Fruit fly (Drosophila melanogaster): ENCODE data around the gene ValRS-m.
A peak's percentile ranks its signal among the peaks of the same experiment; 100 is the strongest.

The ValRS-m gene

dm6 chr3L:8924417-8924913, 40.1 kb downstream of the ValRS-m start (continued):
- TF ChIP-seq Eip93F (GFP tag; optimal IDR thresholded peaks at IDR 0.05) (no peak), esn (GFP tag; optimal IDR thresholded peaks at IDR 0.05) (peak; percentile 36), Smox (GFP tag; optimal IDR thresholded peaks at IDR 0.05) (peak; percentile 28), dac (GFP tag; optimal IDR thresholded peaks at IDR 0.05) (no peak), svp (GFP tag) (no peak), fd85E (GFP tag; optimal IDR thresholded peaks at IDR 0.05) (no peak), dsx (GFP tag; optimal IDR thresholded peaks at IDR 0.05; ENCODE audit: poor library complexity, severe bottlenecking) (no peak)

dm6 chr3L:8920710-8921109, 43.9 kb downstream of the ValRS-m start:
- TF ChIP-seq vri (GFP tag; optimal IDR thresholded peaks at IDR 0.05) = no peak
- TF ChIP-seq CG6808 (GFP tag; optimal IDR thresholded peaks at IDR 0.05) = peak; percentile 10
- no peak for TF ChIP-seq Blimp-1 (GFP tag; optimal IDR thresholded peaks at IDR 0.05)
- peak; percentile 56 for TF ChIP-seq CG11762 (GFP tag; optimal IDR thresholded peaks at IDR 0.05; ENCODE audit: insufficient read depth)
- peak; percentile 50 for TF ChIP-seq CG3032 (tag; optimal IDR thresholded peaks at IDR 0.05)
- peak; percentile 33 for TF ChIP-seq spab (GFP tag; optimal IDR thresholded peaks at IDR 0.05)
- no peak for TF ChIP-seq CG9139 (GFP tag; optimal IDR thresholded peaks at IDR 0.05)
- peak; percentile 16 for TF ChIP-seq Met (GFP tag; optimal IDR thresholded peaks at IDR 0.05)
- no peak for TF ChIP-seq Smox (GFP tag; optimal IDR thresholded peaks at IDR 0.05)
- TF ChIP-seq Sox15 (GFP tag; optimal IDR thresholded peaks at IDR 0.05) = peak; percentile 37
- no peak for TF ChIP-seq topi (GFP tag; optimal IDR thresholded peaks at IDR 0.05)
- peak; percentile 9 for TF ChIP-seq cyc (GFP tag; optimal IDR thresholded peaks at IDR 0.05)
- no peak for TF ChIP-seq CG8319 (GFP tag; optimal IDR thresholded peaks at IDR 0.05)
- TF ChIP-seq CG3919 (GFP tag; optimal IDR thresholded peaks at IDR 0.05) = peak; percentile 77
- TF ChIP-seq CG8119 (GFP tag; IDR thresholded peaks at IDR 0.05) = peak; percentile 94
- TF ChIP-seq CG32006 (GFP tag; optimal IDR thresholded peaks at IDR 0.05) = peak; percentile 92
- TF ChIP-seq OdsH (GFP tag; optimal IDR thresholded peaks at IDR 0.05) = peak; percentile 74
- peak; percentile 87 for TF ChIP-seq Lpt (GFP tag; optimal IDR thresholded peaks at IDR 0.05)
- TF ChIP-seq Ets96B (tag; optimal IDR thresholded peaks at IDR 0.05) = peak; percentile 37
- no peak for TF ChIP-seq fkh (GFP tag; optimal IDR thresholded peaks at IDR 0.05)
- TF ChIP-seq CG10631 (GFP tag; optimal IDR thresholded peaks at IDR 0.05) = peak; percentile 70
- TF ChIP-seq CG16779 (tag; optimal IDR thresholded peaks at IDR 0.05) = peak; percentile 55
- peak; percentile 90 for TF ChIP-seq CG6276 (GFP tag; optimal IDR thresholded peaks at IDR 0.05)
- TF ChIP-seq CG31627 (GFP tag; optimal IDR thresholded peaks at IDR 0.05) = peak; percentile 8
- TF ChIP-seq CG6792 (GFP tag; optimal IDR thresholded peaks at IDR 0.05) = peak; percentile 36
- TF ChIP-seq Sox14 (GFP tag; optimal IDR thresholded peaks at IDR 0.05) = peak; percentile 63
- no peak for TF ChIP-seq Eip93F (GFP tag; optimal IDR thresholded peaks at IDR 0.05)
- no peak for TF ChIP-seq fd85E (GFP tag; optimal IDR thresholded peaks at IDR 0.05)
- no peak for TF ChIP-seq Ets21C (GFP tag; optimal IDR thresholded peaks at IDR 0.05)
- TF ChIP-seq acj6 (GFP tag; optimal IDR thresholded peaks at IDR 0.05) = peak; percentile 70
- TF ChIP-seq salr (GFP tag; optimal IDR thresholded peaks at IDR 0.05) = peak; percentile 28 to 66
- peak; percentile 72 for TF ChIP-seq pdm3 (GFP tag; optimal IDR thresholded peaks at IDR 0.05)
- peak; percentile 95 for TF ChIP-seq Hr4 (GFP tag; optimal IDR thresholded peaks at IDR 0.05)
- peak; percentile 2 for TF ChIP-seq CG11902 (GFP tag; optimal IDR thresholded peaks at IDR 0.05)
- TF ChIP-seq CG8632 (GFP tag; optimal IDR thresholded peaks at IDR 0.05) = peak; percentile 44
- peak; percentile 77 for TF ChIP-seq net (GFP tag; optimal IDR thresholded peaks at IDR 0.05)
- TF ChIP-seq CG34406 (GFP tag; optimal IDR thresholded peaks at IDR 0.05) = peak; percentile 43
- no peak for TF ChIP-seq Sox102F (GFP tag; optimal IDR thresholded peaks at IDR 0.05)
- peak; percentile 53 for TF ChIP-seq Hr38 (GFP tag; optimal IDR thresholded peaks at IDR 0.05)
- TF ChIP-seq CG11294 (GFP tag; IDR thresholded peaks at IDR 0.05) = peak; percentile 71; the same call in 1 of the 2 replicates
- TF ChIP-seq CG6163 (GFP tag; IDR thresholded peaks at IDR 0.05) = peak; percentile 90
- TF ChIP-seq CG4318 (GFP tag; optimal IDR thresholded peaks at IDR 0.05) = peak; percentile 72
- TF ChIP-seq CG1621 (tag; optimal IDR thresholded peaks at IDR 0.05) = peak; percentile 38
- TF ChIP-seq fd59A (GFP tag; optimal IDR thresholded peaks at IDR 0.05) = peak; percentile 31
- no peak for TF ChIP-seq CG6854 (GFP tag; optimal IDR thresholded peaks at IDR 0.05)
- no peak for TF ChIP-seq svp (GFP tag)
- peak; percentile 79 for TF ChIP-seq Gug (GFP tag; IDR thresholded peaks at IDR 0.05)
